Worm (Caenorhabditis elegans): ENCODE data around the gene nhr-125.
"Not testable (repeated sequence)": the region's sequence is repeated elsewhere in the genome, so short reads cannot be mapped to it uniquely, and the experiment has no call there.

- not testable (repeated sequence) for TF ChIP-seq C34F6.9 (tag; optimal IDR thresholded peaks at IDR 0.05); unc-62 (GFP tag; optimal IDR thresholded peaks at IDR 0.05); elt-3 (tag; optimal IDR thresholded peaks at IDR 0.05); ama-1 (optimal IDR thresholded peaks at IDR 0.05); skn-1 (tag; optimal IDR thresholded peaks at IDR 0.05); lin-39 (tag; optimal IDR thresholded peaks at IDR 0.05); ztf-11 (tag; optimal IDR thresholded peaks at IDR 0.05); snpc-4 (tag; optimal IDR thresholded peaks at IDR 0.05)
Observed at ce11 chrV:4278735-4279134, 46.6 kb downstream of the nhr-125 start, which contains the start of gene srt-20.
